Worm (Caenorhabditis elegans): Measurements from ENCODE around the gene Y105C5A.10.

The Y105C5A.10 gene

ce11 chrIV:15604194-15604593 is 31.4 kb upstream of the Y105C5A.10 start:
- TF ChIP-seq lin-13 (tag; optimal IDR thresholded peaks at IDR 0.05) = no peak
- no peak for TF ChIP-seq ceh-39 (tag; optimal IDR thresholded peaks at IDR 0.05)
- TF ChIP-seq nhr-12 (tag; optimal IDR thresholded peaks at IDR 0.05) = no peak
- no peak for TF ChIP-seq pha-4 (tag; optimal IDR thresholded peaks at IDR 0.05)
- no peak for TF ChIP-seq mep-1 (tag; optimal IDR thresholded peaks at IDR 0.05)
- no peak for TF ChIP-seq ztf-11 (tag; optimal IDR thresholded peaks at IDR 0.05)
- TF ChIP-seq nhr-2 (tag; optimal IDR thresholded peaks at IDR 0.05) = no peak
- TF ChIP-seq tbx-8 (GFP tag; optimal IDR thresholded peaks at IDR 0.05) = no peak
- TF ChIP-seq unc-120 (tag; optimal IDR thresholded peaks at IDR 0.05; ENCODE audit: poor library complexity, severe bottlenecking) = no peak
- TF ChIP-seq nhr-28 (tag; optimal IDR thresholded peaks at IDR 0.05) = no peak
- no peak for TF ChIP-seq snpc-4 (tag; optimal IDR thresholded peaks at IDR 0.05)
- TF ChIP-seq mls-2 (tag; optimal IDR thresholded peaks at IDR 0.05) = no peak
- TF ChIP-seq ceh-83 (GFP tag; optimal IDR thresholded peaks at IDR 0.05) = no peak
- TF ChIP-seq blmp-1 (tag; optimal IDR thresholded peaks at IDR 0.05) = no peak
- TF ChIP-seq M03D4.4 (tag; optimal IDR thresholded peaks at IDR 0.05) = no peak
- TF ChIP-seq lsy-2 (tag; optimal IDR thresholded peaks at IDR 0.05) = no peak
- TF ChIP-seq unc-39 (tag; optimal IDR thresholded peaks at IDR 0.05) = no peak
- no peak for TF ChIP-seq nhr-237 (tag; optimal IDR thresholded peaks at IDR 0.05)

ce11 chrIV:15606396-15606795 is 29.2 kb upstream of the Y105C5A.10 start:
- TF ChIP-seq lin-13 (tag; optimal IDR thresholded peaks at IDR 0.05) (no peak), nhr-237 (tag; optimal IDR thresholded peaks at IDR 0.05) (no peak), mep-1 (tag; optimal IDR thresholded peaks at IDR 0.05) (no peak), snpc-4 (tag; optimal IDR thresholded peaks at IDR 0.05) (no peak), ceh-83 (GFP tag; optimal IDR thresholded peaks at IDR 0.05) (no peak), nhr-2 (tag; optimal IDR thresholded peaks at IDR 0.05) (no peak), hlh-1 (tag; optimal IDR thresholded peaks at IDR 0.05) (no peak), lin-32 (GFP tag; optimal IDR thresholded peaks at IDR 0.05) (no peak), pha-4 (tag; optimal IDR thresholded peaks at IDR 0.05) (no peak), ceh-39 (tag; optimal IDR thresholded peaks at IDR 0.05) (no peak), unc-62 (GFP tag; optimal IDR thresholded peaks at IDR 0.05) (no peak), flh-1 (GFP tag; optimal IDR thresholded peaks at IDR 0.05) (no peak), lsy-2 (tag; optimal IDR thresholded peaks at IDR 0.05) (no peak), sptf-1 (tag; optimal IDR thresholded peaks at IDR 0.05) (no peak), ham-2 (GFP tag; optimal IDR thresholded peaks at IDR 0.05) (no peak), zip-8 (tag; optimal IDR thresholded peaks at IDR 0.05) (no peak), cnd-1 (tag; optimal IDR thresholded peaks at IDR 0.05) (no peak)

ce11 chrIV:15613141-15613540 is 22.4 kb upstream of the Y105C5A.10 start:
- TF ChIP-seq ztf-11 (tag; optimal IDR thresholded peaks at IDR 0.05) (no peak), nhr-76 (tag; optimal IDR thresholded peaks at IDR 0.05) (no peak), lin-32 (GFP tag; optimal IDR thresholded peaks at IDR 0.05) (no peak), elt-3 (tag; optimal IDR thresholded peaks at IDR 0.05) (no peak), ceh-43 (GFP tag; optimal IDR thresholded peaks at IDR 0.05) (no peak), pha-4 (tag; optimal IDR thresholded peaks at IDR 0.05) (no peak), hlh-1 (tag; optimal IDR thresholded peaks at IDR 0.05) (no peak), nhr-28 (tag; optimal IDR thresholded peaks at IDR 0.05) (no peak), lin-13 (tag; optimal IDR thresholded peaks at IDR 0.05) (no peak), ceh-39 (tag; optimal IDR thresholded peaks at IDR 0.05) (no peak), ces-1 (GFP tag; optimal IDR thresholded peaks at IDR 0.05) (no peak), sem-2 (GFP tag; optimal IDR thresholded peaks at IDR 0.05) (no peak), mab-5 (tag; optimal IDR thresholded peaks at IDR 0.05) (no peak), bed-3 (GFP tag; optimal IDR thresholded peaks at IDR 0.05) (no peak), nhr-2 (tag; optimal IDR thresholded peaks at IDR 0.05) (no peak), ceh-83 (GFP tag; optimal IDR thresholded peaks at IDR 0.05) (no peak)

ce11 chrIV:15616971-15617370 is 18.6 kb upstream of the Y105C5A.10 start, which contains the start of gene Y105C5A.8:
TSS of gene Y105C5A.8 (minus strand) at chrIV:15617071.
- TF ChIP-seq sem-2 (GFP tag; optimal IDR thresholded peaks at IDR 0.05) (no peak), nhr-237 (tag; optimal IDR thresholded peaks at IDR 0.05) (no peak), sptf-1 (tag; optimal IDR thresholded peaks at IDR 0.05) (no peak), pha-4 (tag; optimal IDR thresholded peaks at IDR 0.05) (no peak), cnd-1 (tag; optimal IDR thresholded peaks at IDR 0.05) (no peak), ztf-11 (tag; optimal IDR thresholded peaks at IDR 0.05) (no peak), lin-32 (GFP tag; optimal IDR thresholded peaks at IDR 0.05) (no peak), drap-1 (GFP tag; optimal IDR thresholded peaks at IDR 0.05) (no peak), unc-62 (GFP tag; optimal IDR thresholded peaks at IDR 0.05) (no peak), snpc-4 (tag; optimal IDR thresholded peaks at IDR 0.05) (no peak), nhr-28 (tag; optimal IDR thresholded peaks at IDR 0.05) (no peak), ceh-39 (tag; optimal IDR thresholded peaks at IDR 0.05) (no peak), M03D4.4 (tag; optimal IDR thresholded peaks at IDR 0.05) (no peak), elt-3 (tag; optimal IDR thresholded peaks at IDR 0.05) (no peak), nhr-12 (tag; optimal IDR thresholded peaks at IDR 0.05) (no peak), ces-1 (GFP tag; optimal IDR thresholded peaks at IDR 0.05) (no peak), lin-13 (tag; optimal IDR thresholded peaks at IDR 0.05) (no peak), ceh-43 (GFP tag; optimal IDR thresholded peaks at IDR 0.05) (no peak), blmp-1 (tag; optimal IDR thresholded peaks at IDR 0.05) (no peak)
